Fruit fly (Drosophila melanogaster): ENCODE results near the gene OtopLb.

The OtopLb gene

dm6 chr2L:3280484-3280993, at the start of gene OtopLb:
OtopLb (minus strand) TSS chr2L:3280534.
- TF ChIP-seq Dll (optimal IDR thresholded peaks at IDR 0.05) (no peak), CG8478 (optimal IDR thresholded peaks at IDR 0.05) (no peak), EcR (GFP tag; optimal IDR thresholded peaks at IDR 0.05) (no peak), usp (GFP tag; optimal IDR thresholded peaks at IDR 0.05) (no peak), psq (optimal IDR thresholded peaks at IDR 0.05) (no peak), pan (optimal IDR thresholded peaks at IDR 0.05) (no peak)

dm6 chr2L:3327603-3328002, 47.3 kb upstream of the OtopLb start, which contains the start of gene CG33282:
CG33282 (plus strand) TSS chr2L:3327903.
- no peak for TF ChIP-seq usp (GFP tag; optimal IDR thresholded peaks at IDR 0.05)
- TF ChIP-seq EcR (GFP tag; optimal IDR thresholded peaks at IDR 0.05): no peak
- no peak for TF ChIP-seq psq (optimal IDR thresholded peaks at IDR 0.05)
- no peak for TF ChIP-seq Dll (optimal IDR thresholded peaks at IDR 0.05)
- TF ChIP-seq CG8478 (optimal IDR thresholded peaks at IDR 0.05): no peak
- TF ChIP-seq pan (optimal IDR thresholded peaks at IDR 0.05): no peak

- TF ChIP-seq Dll (optimal IDR thresholded peaks at IDR 0.05): no peak
- TF ChIP-seq CG8478 (optimal IDR thresholded peaks at IDR 0.05): no peak
- no peak for TF ChIP-seq EcR (GFP tag; optimal IDR thresholded peaks at IDR 0.05)
- TF ChIP-seq psq (optimal IDR thresholded peaks at IDR 0.05): no peak
- TF ChIP-seq pan (optimal IDR thresholded peaks at IDR 0.05): no peak
- TF ChIP-seq usp (GFP tag; optimal IDR thresholded peaks at IDR 0.05): no peak
Observed at dm6 chr2L:3323319-3324287, 43.3 kb upstream of the OtopLb start, which contains the start of gene CG33281. CG33281 (plus strand) TSS chr2L:3324237.

dm6 chr2L:3319731-3320295, 39.5 kb upstream of the OtopLb start, which contains the start of the genes Fign and CG8837:
Fign (minus strand) TSS chr2L:3319872.
CG8837 (plus strand) TSS chr2L:3320245.
- TF ChIP-seq CG8478 (optimal IDR thresholded peaks at IDR 0.05) (no peak), EcR (GFP tag; optimal IDR thresholded peaks at IDR 0.05) (no peak), pan (optimal IDR thresholded peaks at IDR 0.05) (no peak), usp (GFP tag; optimal IDR thresholded peaks at IDR 0.05) (no peak), psq (optimal IDR thresholded peaks at IDR 0.05) (no peak), Dll (optimal IDR thresholded peaks at IDR 0.05) (no peak)

- TF ChIP-seq pan (optimal IDR thresholded peaks at IDR 0.05): no peak
- TF ChIP-seq CG8478 (optimal IDR thresholded peaks at IDR 0.05): no peak
- no peak for TF ChIP-seq usp (GFP tag; optimal IDR thresholded peaks at IDR 0.05)
- no peak for TF ChIP-seq EcR (GFP tag; optimal IDR thresholded peaks at IDR 0.05)
Observed at dm6 chr2L:3308529-3309272, 28.4 kb upstream of the OtopLb start, which contains the start of gene CG15406. CG15406 (plus strand) TSS chr2L:3309222.

dm6 chr2L:3307189-3307588, 26.9 kb upstream of the OtopLb start:
- TF ChIP-seq pan (optimal IDR thresholded peaks at IDR 0.05) (no peak), EcR (GFP tag; optimal IDR thresholded peaks at IDR 0.05) (no peak), psq (optimal IDR thresholded peaks at IDR 0.05) (no peak), CG8478 (optimal IDR thresholded peaks at IDR 0.05) (no peak), Dll (optimal IDR thresholded peaks at IDR 0.05) (no peak), usp (GFP tag; optimal IDR thresholded peaks at IDR 0.05) (no peak)

dm6 chr2L:3304831-3305828, 24.8 kb upstream of the OtopLb start:
- TF ChIP-seq Dll (optimal IDR thresholded peaks at IDR 0.05) (no peak), psq (optimal IDR thresholded peaks at IDR 0.05) (no peak), CG8478 (optimal IDR thresholded peaks at IDR 0.05) (no peak), usp (GFP tag; optimal IDR thresholded peaks at IDR 0.05) (no peak), pan (optimal IDR thresholded peaks at IDR 0.05) (no peak), EcR (GFP tag; optimal IDR thresholded peaks at IDR 0.05) (no peak)

- no peak for TF ChIP-seq CG8478 (optimal IDR thresholded peaks at IDR 0.05)
- TF ChIP-seq Dll (optimal IDR thresholded peaks at IDR 0.05): no peak
Observed at dm6 chr2L:3303893-3304292, 23.6 kb upstream of the OtopLb start, which contains the start of gene CG3277. CG3277 (plus strand) TSS chr2L:3304100.

dm6 chr2L:3302958-3303842, 22.9 kb upstream of the OtopLb start, which contains the start of gene CG9663:
CG9663 (minus strand) TSS chr2L:3303130.
- TF ChIP-seq pan (optimal IDR thresholded peaks at IDR 0.05): no peak
- TF ChIP-seq psq (optimal IDR thresholded peaks at IDR 0.05): no peak
- TF ChIP-seq EcR (GFP tag; optimal IDR thresholded peaks at IDR 0.05): peak in 1 of 2 experiments; percentile 5
- TF ChIP-seq CG8478 (optimal IDR thresholded peaks at IDR 0.05): no peak
- TF ChIP-seq Dll (optimal IDR thresholded peaks at IDR 0.05): no peak
- no peak for TF ChIP-seq usp (GFP tag; optimal IDR thresholded peaks at IDR 0.05)
